Worm (Caenorhabditis elegans): ENCODE data around the gene pitr-6.

DNA sequence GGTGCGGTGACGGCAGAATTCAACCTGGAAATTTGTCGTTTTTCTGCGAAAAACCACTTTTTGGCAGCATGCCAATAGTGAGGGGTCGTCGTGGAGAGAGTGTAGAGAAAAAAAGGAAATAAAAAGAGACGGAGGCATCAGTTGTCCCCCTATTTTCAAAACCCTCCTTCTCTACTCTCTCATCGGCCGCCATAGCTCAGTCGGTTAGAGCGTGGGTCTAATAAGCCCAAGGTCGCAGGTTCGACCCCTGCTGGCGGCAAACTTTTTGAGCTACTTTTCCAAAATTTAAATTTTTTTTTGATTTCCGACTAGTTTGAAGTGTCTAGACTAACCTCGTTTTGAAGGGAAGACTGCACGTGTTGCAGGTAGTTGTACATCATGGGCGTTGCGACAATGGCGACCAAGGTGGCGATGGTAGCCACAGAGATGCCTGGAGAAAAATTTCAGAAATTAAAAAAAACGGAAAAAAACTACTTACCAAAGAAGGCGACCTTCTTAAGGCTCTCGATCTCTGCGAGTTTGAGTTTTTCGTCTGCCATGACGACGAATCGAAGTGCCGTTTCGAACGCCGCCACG, 49.5 kb downstream of the pitr-6 start, which contains the start of gene col-85:
- TF ChIP-seq nhr-12 (tag; optimal IDR thresholded peaks at IDR 0.05) (no peak), ceh-16 (tag; optimal IDR thresholded peaks at IDR 0.05) (no peak), ztf-4 (tag; optimal IDR thresholded peaks at IDR 0.05) (no peak), lsy-2 (tag; optimal IDR thresholded peaks at IDR 0.05) (peak; percentile 68 to 70), nhr-11 (tag; optimal IDR thresholded peaks at IDR 0.05) (peak; percentile 8), unc-62 (GFP tag; optimal IDR thresholded peaks at IDR 0.05) (no peak)

All from whole organism, L2 larva.